Worm (Caenorhabditis elegans): Measurements from ENCODE around the gene C35D6.3.

C35D6.3 gene

ce11 chrIV:16388856-16389461, 42.3 kb downstream of the C35D6.3 start (continued):
- TF ChIP-seq nhr-25 (tag; optimal IDR thresholded peaks at IDR 0.05; ENCODE audit: borderline replicate concordance, insufficient read depth) (no peak), lin-29 (GFP tag; IDR thresholded peaks at IDR 0.05) (no peak), Y5F2A.4 (GFP tag; optimal IDR thresholded peaks at IDR 0.05) (peak; percentile 76), gei-8 (GFP tag; optimal IDR thresholded peaks at IDR 0.05) (no peak), ceh-28 (tag; optimal IDR thresholded peaks at IDR 0.05) (no peak), ZK546.5 (tag; optimal IDR thresholded peaks at IDR 0.05) (no peak), lsy-2 (tag; optimal IDR thresholded peaks at IDR 0.05) (peak in 1 of 2 experiments; percentile 65), F49E8.2 (tag; optimal IDR thresholded peaks at IDR 0.05; ENCODE audit: borderline replicate concordance) (peak; percentile 88), attf-4 (tag; optimal IDR thresholded peaks at IDR 0.05) (no peak), daf-12 (tag; optimal IDR thresholded peaks at IDR 0.05) (no peak), dmd-9 (GFP tag; IDR thresholded peaks at IDR 0.05) (0 out of 2 replicates have a peak, but pooled peaks have one; percentile 46), hif-1 (tag; optimal IDR thresholded peaks at IDR 0.05) (peak in 1 of 2 experiments; percentile 45), mep-1 (tag; optimal IDR thresholded peaks at IDR 0.05) (peak; percentile 77), mxl-2 (GFP tag; conservative IDR thresholded peaks at IDR 0.05) (0 out of 2 replicates have a peak, but pooled peaks have one; percentile 37), F10B5.3 (tag; optimal IDR thresholded peaks at IDR 0.05) (peak; percentile 44), ceh-32 (tag; optimal IDR thresholded peaks at IDR 0.05; ENCODE audit: poor library complexity) (no peak), jun-1 (tag; optimal IDR thresholded peaks at IDR 0.05) (no peak), nhr-48 (tag; optimal IDR thresholded peaks at IDR 0.05) (peak; percentile 36), tag-97 (GFP tag; IDR thresholded peaks at IDR 0.05) (no peak), pqm-1 (tag; optimal IDR thresholded peaks at IDR 0.05) (no peak), dmd-6 (GFP tag; IDR thresholded peaks at IDR 0.05) (peak; percentile 71)

- peak in 1 of 2 experiments; percentile 3 for TF ChIP-seq unc-62 (GFP tag; optimal IDR thresholded peaks at IDR 0.05 in 1 of 2)
- TF ChIP-seq unc-62 (tag; optimal IDR thresholded peaks at IDR 0.05): no peak
- no peak for TF ChIP-seq zfp-2 (tag; optimal IDR thresholded peaks at IDR 0.05)
Observed at ce11 chrIV:16391470-16391869, 44.9 kb downstream of the C35D6.3 start.

- TF ChIP-seq ceh-28 (tag; optimal IDR thresholded peaks at IDR 0.05): no peak
- no peak for TF ChIP-seq mes-2 (tag; optimal IDR thresholded peaks at IDR 0.05; ENCODE audit: poor library complexity, severe bottlenecking)
- no peak for TF ChIP-seq T26A8.4 (GFP tag; IDR thresholded peaks at IDR 0.05)
- TF ChIP-seq mdt-29 (GFP tag; IDR thresholded peaks at IDR 0.05): no peak
- no peak for TF ChIP-seq nhr-11 (tag; optimal IDR thresholded peaks at IDR 0.05)
- no peak for TF ChIP-seq unc-62 (GFP tag; optimal IDR thresholded peaks at IDR 0.05 in 1 of 2)
- no peak for TF ChIP-seq unc-62 (tag; optimal IDR thresholded peaks at IDR 0.05)
- TF ChIP-seq madf-5 (GFP tag; IDR thresholded peaks at IDR 0.05): no peak
- TF ChIP-seq lin-15B (tag; optimal IDR thresholded peaks at IDR 0.05): no peak
- TF ChIP-seq ama-1 (optimal IDR thresholded peaks at IDR 0.05): no peak
- TF ChIP-seq spr-3 (GFP tag; optimal IDR thresholded peaks at IDR 0.05): no peak
- no peak for TF ChIP-seq Y105C5A.15 (GFP tag; IDR thresholded peaks at IDR 0.05)
- no peak for TF ChIP-seq fkh-10 (GFP tag; optimal IDR thresholded peaks at IDR 0.05)
- TF ChIP-seq ztf-11 (tag; optimal IDR thresholded peaks at IDR 0.05): no peak
- no peak for TF ChIP-seq F44E2.7 (GFP tag; IDR thresholded peaks at IDR 0.05)
- no peak for TF ChIP-seq madf-9 (GFP tag; conservative IDR thresholded peaks at IDR 0.05)
- TF ChIP-seq mdl-1 (tag; optimal IDR thresholded peaks at IDR 0.05): no peak
Observed at ce11 chrIV:16393668-16394067, 47.1 kb downstream of the C35D6.3 start, which contains the start of gene Y65A5A.24. TSS of gene Y65A5A.24 (plus strand) at chrIV:16393968.

Measured in whole organism, L4 larva.